Worm (Caenorhabditis elegans): ENCODE measurements around the gene ina-1.

ina-1 gene

ce11 chrIII:9173239-9173638 is 637 bp upstream of the ina-1 start:
- TF ChIP-seq odd-2 (tag; optimal IDR thresholded peaks at IDR 0.05) (no peak), fax-1 (tag; optimal IDR thresholded peaks at IDR 0.05) (no peak), fkh-10 (GFP tag; optimal IDR thresholded peaks at IDR 0.05) (no peak), sdc-2 (tag; optimal IDR thresholded peaks at IDR 0.05) (no peak), ahr-1 (tag; optimal IDR thresholded peaks at IDR 0.05) (no peak), ceh-2 (tag; optimal IDR thresholded peaks at IDR 0.05) (no peak), lim-6 (tag; optimal IDR thresholded peaks at IDR 0.05) (no peak)

ce11 chrIII:9162634-9163118 is 9.9 kb downstream of the ina-1 start, which contains the start of gene dgk-3:
Gene dgk-3, plus strand, starts transcription at chrIII:9163068.
- TF ChIP-seq ceh-9 (tag; optimal IDR thresholded peaks at IDR 0.05) (no peak), ceh-24 (tag; optimal IDR thresholded peaks at IDR 0.05) (no peak), pha-2 (tag; optimal IDR thresholded peaks at IDR 0.05) (no peak), hlh-30 (tag; optimal IDR thresholded peaks at IDR 0.05; ENCODE audit: insufficient read depth) (no peak), unc-42 (tag; optimal IDR thresholded peaks at IDR 0.05) (no peak), nfya-1 (tag; optimal IDR thresholded peaks at IDR 0.05) (no peak), ceh-18 (tag; optimal IDR thresholded peaks at IDR 0.05) (no peak), tbx-7 (tag; optimal IDR thresholded peaks at IDR 0.05) (no peak), tbx-2 (tag; optimal IDR thresholded peaks at IDR 0.05) (no peak), elt-4 (tag; optimal IDR thresholded peaks at IDR 0.05) (no peak), fax-1 (tag; optimal IDR thresholded peaks at IDR 0.05) (no peak), ztf-16 (tag; optimal IDR thresholded peaks at IDR 0.05) (no peak), che-1 (tag; optimal IDR thresholded peaks at IDR 0.05) (no peak), ceh-48 (tag; optimal IDR thresholded peaks at IDR 0.05) (no peak), npax-4 (tag; optimal IDR thresholded peaks at IDR 0.05) (no peak), hlh-6 (tag; optimal IDR thresholded peaks at IDR 0.05) (no peak)

- no peak for TF ChIP-seq che-1 (tag; optimal IDR thresholded peaks at IDR 0.05)
- TF ChIP-seq unc-55 (GFP tag; optimal IDR thresholded peaks at IDR 0.05), result no peak
- TF ChIP-seq hlh-30 (tag; optimal IDR thresholded peaks at IDR 0.05; ENCODE audit: insufficient read depth), result no peak
- TF ChIP-seq sdc-2 (tag; optimal IDR thresholded peaks at IDR 0.05), result no peak
- TF ChIP-seq fax-1 (tag; optimal IDR thresholded peaks at IDR 0.05), result no peak
- no peak for TF ChIP-seq K02D7.2 (tag; optimal IDR thresholded peaks at IDR 0.05)
- TF ChIP-seq nhr-232 (tag; optimal IDR thresholded peaks at IDR 0.05), result no peak
- TF ChIP-seq lim-6 (tag; optimal IDR thresholded peaks at IDR 0.05), result no peak
- TF ChIP-seq K09A11.1 (tag; optimal IDR thresholded peaks at IDR 0.05; ENCODE audit: insufficient read depth), result no peak
- TF ChIP-seq sox-4 (tag; optimal IDR thresholded peaks at IDR 0.05), result no peak
- no peak for TF ChIP-seq ceh-19 (GFP tag; optimal IDR thresholded peaks at IDR 0.05)
- TF ChIP-seq unc-86 (tag; optimal IDR thresholded peaks at IDR 0.05), result no peak
- TF ChIP-seq gmeb-2 (tag; optimal IDR thresholded peaks at IDR 0.05), result no peak
- TF ChIP-seq unc-3 (GFP tag; conservative IDR thresholded peaks at IDR 0.05), result no peak
- no peak for TF ChIP-seq unc-3 (tag; optimal IDR thresholded peaks at IDR 0.05)
- no peak for TF ChIP-seq ets-4 (tag; optimal IDR thresholded peaks at IDR 0.05)
Measured at ce11 chrIII:9161553-9161952, 11.0 kb downstream of the ina-1 start, which contains the start of gene ptr-9. Gene ptr-9, minus strand, starts transcription at chrIII:9161653.

ce11 chrIII:9154766-9155165 is 17.8 kb downstream of the ina-1 start, which contains the start of gene irld-34:
Gene irld-34, plus strand, starts transcription at chrIII:9155066.
- no peak for TF ChIP-seq sdc-2 (tag; optimal IDR thresholded peaks at IDR 0.05)
- no peak for TF ChIP-seq sox-2 (GFP tag; IDR thresholded peaks at IDR 0.05)
- no peak for TF ChIP-seq mec-3 (tag; optimal IDR thresholded peaks at IDR 0.05; ENCODE audit: borderline replicate concordance)
- no peak for TF ChIP-seq pax-1 (tag; optimal IDR thresholded peaks at IDR 0.05)
- TF ChIP-seq npax-4 (tag; optimal IDR thresholded peaks at IDR 0.05), result no peak
- no peak for TF ChIP-seq nhr-11 (tag; optimal IDR thresholded peaks at IDR 0.05)
- no peak for TF ChIP-seq syd-9 (tag; optimal IDR thresholded peaks at IDR 0.05)
- TF ChIP-seq pros-1 (tag; optimal IDR thresholded peaks at IDR 0.05), result no peak
- TF ChIP-seq hlh-15 (tag; optimal IDR thresholded peaks at IDR 0.05), result no peak
- no peak for TF ChIP-seq zip-5 (tag; optimal IDR thresholded peaks at IDR 0.05)

All from whole organism, late embryonic.